Worm (Caenorhabditis elegans): ENCODE data around the gene Y64H9A.2.
A peak's percentile ranks its signal among the peaks of the same experiment; 100 is the strongest.

The Y64H9A.2 gene

DNA sequence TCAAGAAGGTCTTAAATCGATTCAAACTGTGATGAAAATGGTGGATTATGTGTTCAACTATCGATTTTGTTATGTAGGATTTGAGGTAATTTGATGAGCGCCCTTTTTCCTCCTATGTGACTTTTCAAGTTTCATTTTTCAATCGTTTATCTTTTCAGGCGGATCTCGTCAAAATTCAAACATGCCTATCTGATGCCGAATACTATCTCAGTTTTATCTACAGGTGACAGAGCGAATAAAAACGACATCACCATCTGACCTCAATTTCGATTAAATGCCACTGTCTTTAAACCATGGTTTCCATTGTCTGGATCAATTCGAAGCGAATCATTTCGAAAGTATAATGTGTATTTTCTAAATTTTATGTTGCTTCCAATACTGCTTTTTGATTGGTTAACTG lies 18.0 kb downstream of the Y64H9A.2 start:
- no peak for TF ChIP-seq snpc-1.1 (tag; optimal IDR thresholded peaks at IDR 0.05; ENCODE audit: insufficient read depth)
- TF ChIP-seq hmg-1.2 (GFP tag; IDR thresholded peaks at IDR 0.05) = no peak
- no peak for TF ChIP-seq nhr-27 (tag; optimal IDR thresholded peaks at IDR 0.05)
- no peak for TF ChIP-seq F55B11.4 (tag; optimal IDR thresholded peaks at IDR 0.05; ENCODE audit: borderline replicate concordance, insufficient read depth)
- no peak for TF ChIP-seq die-1 (tag; optimal IDR thresholded peaks at IDR 0.05)
- TF ChIP-seq lin-40 (tag; optimal IDR thresholded peaks at IDR 0.05) = no peak
- TF ChIP-seq rpc-1 (optimal IDR thresholded peaks at IDR 0.05) = no peak
- no peak for TF ChIP-seq rpc-1 (tag; optimal IDR thresholded peaks at IDR 0.05)

DNA sequence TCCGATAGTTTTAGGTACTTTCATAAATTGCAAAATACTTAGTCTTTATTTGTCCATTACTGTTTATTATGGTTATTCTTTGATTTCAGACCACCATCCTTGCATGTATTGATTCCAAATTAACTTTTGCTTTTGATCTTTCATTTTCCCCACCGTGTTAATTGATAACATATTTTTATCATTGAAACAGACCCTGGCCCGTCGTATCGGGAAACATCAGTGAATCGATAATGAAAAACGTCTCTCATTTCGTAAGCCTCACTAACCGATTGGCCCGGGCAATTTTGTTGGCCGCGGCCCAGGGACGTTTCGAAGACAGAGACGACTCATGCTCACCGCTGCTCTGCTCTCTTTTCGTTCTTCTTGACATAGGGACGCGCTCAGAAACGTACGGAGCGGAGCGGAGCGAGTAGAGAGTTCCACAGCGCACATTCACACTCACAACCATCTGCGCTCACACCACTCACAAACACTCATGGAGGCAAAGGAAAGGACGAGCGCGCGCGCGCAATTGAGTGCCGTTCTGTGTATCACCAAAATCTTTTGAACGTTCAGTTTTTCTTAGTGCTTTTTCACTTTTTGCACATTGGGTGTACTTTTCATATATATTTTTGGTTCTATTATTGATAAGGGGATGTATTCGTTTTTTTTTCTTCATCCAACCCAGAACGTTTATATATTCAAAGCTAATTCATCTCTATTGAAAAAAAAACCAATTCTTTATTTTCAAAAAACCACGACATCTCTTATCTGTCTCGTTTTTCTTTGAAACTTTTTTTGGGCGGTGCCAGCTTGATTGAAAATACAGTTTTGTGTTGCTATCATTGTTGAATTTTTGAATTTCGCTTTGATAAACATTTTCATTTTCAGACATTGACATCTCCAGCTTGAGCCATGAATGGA lies 20.2 kb downstream of the Y64H9A.2 start, which contains the start of gene C24H10.2:
Gene C24H10.2, plus strand, starts transcription at position 853 of the 903 bp plus-strand sequence.
- TF ChIP-seq lin-35 (GFP tag; optimal IDR thresholded peaks at IDR 0.05) (peak in 1 of 3 experiments; percentile 10), zfh-2 (GFP tag; conservative IDR thresholded peaks at IDR 0.05) (peak; percentile 91), dox-1 (GFP tag; IDR thresholded peaks at IDR 0.05) (peak; percentile 79), attf-6 (GFP tag; IDR thresholded peaks at IDR 0.05) (no peak), K11D2.4 (GFP tag; IDR thresholded peaks at IDR 0.05) (peak; percentile 57), Y79H2A.3 (GFP tag; conservative IDR thresholded peaks at IDR 0.05) (no peak), F39B2.1 (GFP tag; IDR thresholded peaks at IDR 0.05) (no peak), dpl-1 (GFP tag; optimal IDR thresholded peaks at IDR 0.05) (no peak), gei-17 (GFP tag; optimal IDR thresholded peaks at IDR 0.05) (peak; percentile 17), C17E4.6 (GFP tag; IDR thresholded peaks at IDR 0.05) (no peak), lin-54 (GFP tag; optimal IDR thresholded peaks at IDR 0.05) (no peak), repo-1 (tag; optimal IDR thresholded peaks at IDR 0.05) (no peak), madf-6 (GFP tag; IDR thresholded peaks at IDR 0.05) (no peak), ztf-18 (tag; optimal IDR thresholded peaks at IDR 0.05) (peak; percentile 12), ceh-40 (GFP tag; IDR thresholded peaks at IDR 0.05) (no peak), nhr-80 (tag; optimal IDR thresholded peaks at IDR 0.05) (peak; percentile 75), snpc-3.4 (tag; optimal IDR thresholded peaks at IDR 0.05) (no peak), chd-7 (tag; optimal IDR thresholded peaks at IDR 0.05) (peak; percentile 23), efl-1 (GFP tag; optimal IDR thresholded peaks at IDR 0.05) (peak; percentile 8), lin-26 (GFP tag; IDR thresholded peaks at IDR 0.05) (no peak), mcd-1 (GFP tag; IDR thresholded peaks at IDR 0.05) (0 out of 2 replicates have a peak, but pooled peaks have one; percentile 18), egl-18 (GFP tag; IDR thresholded peaks at IDR 0.05) (no peak), F10E7.11 (tag; optimal IDR thresholded peaks at IDR 0.05) (no peak), die-1 (tag; optimal IDR thresholded peaks at IDR 0.05) (no peak), tbx-9 (tag; optimal IDR thresholded peaks at IDR 0.05; ENCODE audit: borderline replicate concordance) (no peak), attf-5 (GFP tag; optimal IDR thresholded peaks at IDR 0.05) (peak; percentile 39), F57C9.4 (tag; optimal IDR thresholded peaks at IDR 0.05) (no peak), let-526 (GFP tag; IDR thresholded peaks at IDR 0.05) (no peak), hlh-26 (GFP tag; conservative IDR thresholded peaks at IDR 0.05) (no peak), madf-8 (GFP tag; conservative IDR thresholded peaks at IDR 0.05) (no peak), lsy-27 (tag; optimal IDR thresholded peaks at IDR 0.05; ENCODE audit: borderline replicate concordance, insufficient read depth) (no peak), ekl-4 (GFP tag; IDR thresholded peaks at IDR 0.05) (0 out of 2 replicates have a peak, but pooled peaks have one; percentile 25), lin-40 (tag; optimal IDR thresholded peaks at IDR 0.05) (peak; percentile 37), atf-7 (tag; optimal IDR thresholded peaks at IDR 0.05) (no peak), lir-1 (GFP tag; conservative IDR thresholded peaks at IDR 0.05) (peak; percentile 86), nfya-1 (tag; optimal IDR thresholded peaks at IDR 0.05; ENCODE audit: borderline replicate concordance, insufficient read depth) (no peak), madf-3 (GFP tag; IDR thresholded peaks at IDR 0.05) (no peak), rcor-1 (GFP tag; IDR thresholded peaks at IDR 0.05) (no peak), T07F8.4 (tag; optimal IDR thresholded peaks at IDR 0.05) (no peak)

Measured in whole organism, young adult.